Fruit fly (Drosophila melanogaster) whole organism, prepupa: Measurements from ENCODE around the gene Vps29.

Experiments
- CG10669 ChIP-seq: fragments of 200-800 bp; sonication (Bioruptor generic); optimal IDR thresholded peaks from 3 replicates; lab custom pipeline; 2018; ENCODE audit warnings: missing biosample characterization, mild to moderate bottlenecking, missing genetic modification characterization, moderate library complexity
- CG6854 ChIP-seq: fragments of 200-800 bp; sonication (Bioruptor generic); optimal IDR thresholded peaks from 2 replicates; lab custom pipeline; 2017; ENCODE audit warnings: missing biosample characterization, mild to moderate bottlenecking, missing genetic modification characterization
- OdsH ChIP-seq: fragments of 200-800 bp; sonication (Bioruptor generic); optimal IDR thresholded peaks from 3 replicates; lab custom pipeline; 2016; ENCODE audit warnings: missing biosample characterization, missing genetic modification characterization
- spab ChIP-seq: fragments of 200-800 bp; sonication (Bioruptor generic); optimal IDR thresholded peaks from 2 replicates; lab custom pipeline; 2017; ENCODE audit warnings: missing biosample characterization, mild to moderate bottlenecking, missing genetic modification characterization, missing genetic modification reagents
- ss ChIP-seq, 2 experiments: fragments of 200-800 bp; sonication (Bioruptor generic); optimal IDR thresholded peaks; 2 replicates in 1 of 2; 3 replicates in 1 of 2; lab custom pipeline; 2017 to 2018; ENCODE audit warnings: mild to moderate bottlenecking in 2 of 2, missing biosample characterization in 2 of 2, missing genetic modification characterization in 2 of 2, moderate library complexity in 1 of 2

DNA sequence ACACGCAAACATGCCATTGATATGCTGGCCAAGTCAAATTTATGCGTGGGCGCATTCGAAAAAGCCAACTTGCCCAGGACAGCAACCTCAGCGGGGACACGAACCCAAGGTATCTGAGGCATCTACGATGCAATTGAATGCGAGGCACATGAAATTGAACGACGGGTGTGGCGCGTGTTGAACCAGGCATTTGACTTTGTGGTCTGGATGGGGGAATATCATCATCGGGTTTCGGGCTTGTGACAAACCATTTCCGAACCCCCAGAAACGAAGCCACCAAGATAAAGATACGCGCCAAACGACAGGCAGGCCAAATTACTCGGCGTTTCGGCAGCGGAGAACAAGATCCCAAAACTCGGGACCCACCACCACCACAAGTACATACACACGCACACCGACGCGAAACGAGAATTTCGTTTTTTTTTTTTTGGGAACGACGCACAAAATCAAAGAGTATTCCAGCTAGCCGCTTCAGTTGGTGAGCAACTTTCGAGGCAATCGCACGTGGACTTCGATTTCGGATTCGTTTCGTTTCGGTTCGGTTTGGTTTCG is 7.8 kb upstream of the Vps29 start, which contains the start of gene MFS3:
- TF ChIP-seq ss (GFP tag; optimal IDR thresholded peaks at IDR 0.05; lab: Kevin White, UChicago) (peak; percentile 2 to 52), spab (GFP tag; lab: Kevin White, UChicago) (no peak), OdsH (GFP tag; lab: Kevin White, UChicago) (no peak), CG10669 (GFP tag; lab: Kevin White, UChicago) (no peak), CG6854 (GFP tag; lab: Kevin White, UChicago) (peak; percentile 58)
